Worm (Caenorhabditis elegans) whole organism, L4 larva: ENCODE results near the gene ZK1037.6.

Source experiments
- R02D3.7 ChIP-seq: fragments of 150-350 bp; sonication (generic microtip); optimal IDR thresholded peaks from 3 replicates; lab custom pipeline; 2014; ENCODE audit warnings: missing biosample characterization, missing genetic modification characterization
- lin-29 ChIP-seq: fragments of 200-800 bp; sonication (Bioruptor generic); IDR thresholded peaks from 2 replicates; pipeline ENCODE4 v1.3.6; 2022; ENCODE audit warnings: missing genetic modification reagents, missing genetic modification characterization, missing compliant biosample characterization

ce11 chrV:15369707-15370106 lies 42.1 kb upstream of the ZK1037.6 start, which contains the start of gene nhr-269:
- TF ChIP-seq lin-29 (GFP tag; lab: Robert Waterston, UW) (no peak), R02D3.7 (tag; lab: Kevin White, UChicago) (no peak)
